Worm (Caenorhabditis elegans) whole organism, L4 larva: Measurements from ENCODE around the gene T25B6.5.

Experiments
- D1046.2 ChIP-seq: fragments of 200-800 bp; sonication (Bioruptor generic); IDR thresholded peaks from 2 replicates; pipeline ENCODE4 v1.3.6; 2022; ENCODE audit warnings: missing genetic modification characterization, missing compliant biosample characterization
- F10B5.3 ChIP-seq: sonication (generic microtip); optimal IDR thresholded peaks from 2 replicates; lab custom pipeline; 2016; ENCODE audit warnings: mild to moderate bottlenecking, missing genetic modification characterization, missing compliant biosample characterization
- T20F7.1 ChIP-seq: fragments of 200-800 bp; sonication (Bioruptor generic); optimal IDR thresholded peaks from 2 replicates; lab custom pipeline; 2018; ENCODE audit warnings: mild to moderate bottlenecking, missing genetic modification characterization, missing compliant biosample characterization
- T26A8.4 ChIP-seq: fragments of 200-800 bp; sonication (Bioruptor generic); IDR thresholded peaks from 2 replicates; pipeline ENCODE4 v1.3.6; 2022; ENCODE audit warnings: missing genetic modification characterization, missing compliant biosample characterization
- Y105C5A.15 ChIP-seq: fragments of 200-800 bp; sonication (Bioruptor generic); IDR thresholded peaks from 2 replicates; pipeline ENCODE4 v1.3.6; 2022; ENCODE audit warnings: missing genetic modification characterization, missing compliant biosample characterization
- Y48G9A.11 ChIP-seq: fragments of 200-800 bp; sonication (Bioruptor generic); IDR thresholded peaks from 2 replicates; pipeline ENCODE4 v1.3.6; 2022; ENCODE audit warnings: missing genetic modification reagents, missing genetic modification characterization, missing compliant biosample characterization
- Y75B8A.6 ChIP-seq: fragments of 200-800 bp; sonication (Bioruptor generic); IDR thresholded peaks from 2 replicates; pipeline ENCODE4 v1.3.6; 2022; ENCODE audit warnings: missing genetic modification reagents, missing genetic modification characterization, missing compliant biosample characterization
- ZK337.2 ChIP-seq: fragments of 200-800 bp; sonication (Bioruptor generic); IDR thresholded peaks from 2 replicates; pipeline ENCODE4 v1.3.6; 2022; ENCODE audit warnings: missing genetic modification reagents, missing genetic modification characterization, missing compliant biosample characterization
- ZK546.5 ChIP-seq, 2 experiments: sonication (generic microtip); optimal IDR thresholded peaks; 2 replicates each; lab custom pipeline; 2017; ENCODE audit warnings: missing biosample characterization in 2 of 2, missing genetic modification characterization in 2 of 2
- aha-1 ChIP-seq: fragments of 150-350 bp; peaks from one replicate; lab custom pipeline; 2014; ENCODE audit warnings: missing biosample characterization, missing genetic modification characterization
- aly-2 ChIP-seq: sonication (generic microtip); optimal IDR thresholded peaks from 2 replicates; lab custom pipeline; 2018; ENCODE audit warnings: missing biosample characterization, missing genetic modification characterization
- ceh-32 ChIP-seq: sonication (generic microtip); optimal IDR thresholded peaks from 2 replicates; lab custom pipeline; 2016; ENCODE audit warnings: mild to moderate bottlenecking, missing genetic modification characterization, missing compliant biosample characterization; ENCODE audit not compliant: poor library complexity
- ctbp-1 ChIP-seq: fragments of 200-800 bp; sonication (Bioruptor generic); IDR thresholded peaks from 2 replicates; pipeline ENCODE4 v1.3.6; 2022; ENCODE audit warnings: missing genetic modification reagents, missing genetic modification characterization, missing compliant biosample characterization
- daf-12 ChIP-seq: fragments of 150-350 bp; optimal IDR thresholded peaks from 2 replicates; lab custom pipeline; 2014; ENCODE audit warnings: missing biosample characterization, missing genetic modification reagents, missing genetic modification characterization
- daf-16 ChIP-seq, 3 experiments: sonication (generic microtip); optimal IDR thresholded peaks; 2 replicates each; lab custom pipeline; 2016 to 2017; ENCODE audit warnings: missing genetic modification characterization in 3 of 3, missing genetic modification reagents in 3 of 3, mild to moderate bottlenecking in 2 of 3, missing compliant biosample characterization in 2 of 3, missing biosample characterization in 1 of 3, moderate library complexity in 1 of 3
- dmd-6 ChIP-seq: fragments of 200-800 bp; sonication (Bioruptor generic); IDR thresholded peaks from 2 replicates; pipeline ENCODE4 v1.3.6; 2022; ENCODE audit warnings: missing genetic modification reagents, missing genetic modification characterization, missing compliant biosample characterization
- dpl-1 ChIP-seq: fragments of 150-350 bp; optimal IDR thresholded peaks from 2 replicates; lab custom pipeline; 2014; ENCODE audit warnings: missing biosample characterization, missing genetic modification reagents, missing genetic modification characterization
- egl-43 ChIP-seq: fragments of 200-800 bp; sonication (Bioruptor generic); IDR thresholded peaks from 2 replicates; pipeline ENCODE4 v1.3.6; 2022; ENCODE audit warnings: missing genetic modification reagents, missing genetic modification characterization, missing compliant biosample characterization
- hlh-30 ChIP-seq: sonication (generic microtip); optimal IDR thresholded peaks from 2 replicates; lab custom pipeline; 2017; ENCODE audit warnings: antibody characterized with exemption, mild to moderate bottlenecking, missing genetic modification characterization, missing compliant biosample characterization; ENCODE audit not compliant: insufficient read depth
- hmg-1.1 ChIP-seq: fragments of 200-800 bp; sonication (Bioruptor generic); IDR thresholded peaks from 2 replicates; pipeline ENCODE4 v1.3.6; 2022; ENCODE audit warnings: missing genetic modification reagents, missing genetic modification characterization, missing compliant biosample characterization
- lin-1 ChIP-seq: fragments of 200-800 bp; sonication (Bioruptor generic); IDR thresholded peaks from 2 replicates; pipeline ENCODE4 v1.3.6; 2022; ENCODE audit warnings: missing genetic modification reagents, missing genetic modification characterization, missing compliant biosample characterization
- lin-38 ChIP-seq: fragments of 200-800 bp; sonication (Bioruptor generic); IDR thresholded peaks from 2 replicates; pipeline ENCODE4 v1.3.6; 2022; ENCODE audit warnings: missing genetic modification reagents, missing genetic modification characterization, missing compliant biosample characterization
- lir-3 ChIP-seq: sonication (generic microtip); optimal IDR thresholded peaks from 2 replicates; lab custom pipeline; 2016; ENCODE audit warnings: mild to moderate bottlenecking, missing genetic modification characterization, missing compliant biosample characterization
- mdl-1 ChIP-seq, 2 experiments: fragments of 150-350 bp in 1 of 2; sonication (generic microtip) in 1 of 2; optimal IDR thresholded peaks; 2 replicates each; lab custom pipeline; 2014 to 2017; ENCODE audit warnings: missing biosample characterization in 2 of 2, missing genetic modification characterization in 2 of 2
- nhr-10 ChIP-seq: fragments of 150-350 bp; optimal IDR thresholded peaks from 2 replicates; lab custom pipeline; 2014; ENCODE audit warnings: missing biosample characterization, missing genetic modification characterization
- nhr-11 ChIP-seq: fragments of 150-350 bp; optimal IDR thresholded peaks from 2 replicates; lab custom pipeline; 2014; ENCODE audit warnings: missing biosample characterization, missing genetic modification characterization
- nhr-28 ChIP-seq: fragments of 150-350 bp; optimal IDR thresholded peaks from 2 replicates; lab custom pipeline; 2014; ENCODE audit warnings: missing biosample characterization, missing genetic modification characterization
- nhr-42 ChIP-seq: fragments of 200-800 bp; sonication (Bioruptor generic); IDR thresholded peaks from 2 replicates; pipeline ENCODE4 v1.3.6; 2022; ENCODE audit warnings: missing genetic modification characterization, missing compliant biosample characterization
- pha-4 ChIP-seq, 2 experiments: fragments of 150-350 bp in 1 of 2; fragments of 200-800 bp in 1 of 2; sonication (Bioruptor generic) in 1 of 2; IDR thresholded peaks in 1 of 2; optimal IDR thresholded peaks in 1 of 2; 2 replicates each; pipeline versions ENCODE4 v1.3.6 to Lab custom; 2014 to 2022; ENCODE audit warnings: missing genetic modification characterization in 2 of 2, missing genetic modification reagents in 2 of 2, missing biosample characterization in 1 of 2, missing compliant biosample characterization in 1 of 2
- rbr-2 ChIP-seq: sonication (generic microtip); optimal IDR thresholded peaks from 2 replicates; lab custom pipeline; 2016; ENCODE audit warnings: missing genotype, missing genetic modification characterization, missing compliant biosample characterization
- snpc-4 ChIP-seq: fragments of 150-350 bp; optimal IDR thresholded peaks from 2 replicates; lab custom pipeline; 2014; ENCODE audit warnings: missing biosample characterization, missing genetic modification characterization
- tag-97 ChIP-seq: fragments of 200-800 bp; sonication (Bioruptor generic); IDR thresholded peaks from 2 replicates; pipeline ENCODE4 v1.3.6; 2022; ENCODE audit warnings: missing genetic modification characterization, missing compliant biosample characterization
- tra-1 ChIP-seq: fragments of 200-800 bp; sonication (Bioruptor generic); IDR thresholded peaks from 2 replicates; pipeline ENCODE4 v1.3.6; 2022; ENCODE audit warnings: missing genetic modification reagents, missing genetic modification characterization, missing compliant biosample characterization
- unc-130 ChIP-seq: sonication (generic microtip); optimal IDR thresholded peaks from 2 replicates; lab custom pipeline; 2016; ENCODE audit warnings: missing genetic modification reagents, missing genetic modification characterization, missing compliant biosample characterization
- unc-39 ChIP-seq: sonication (generic microtip); optimal IDR thresholded peaks from 2 replicates; lab custom pipeline; 2017; ENCODE audit warnings: missing biosample characterization, missing genetic modification characterization
- unc-62 ChIP-seq, 3 experiments: fragments of 150-350 bp in 1 of 3; sonication (generic microtip); optimal IDR thresholded peaks in 2 of 3; peaks in 1 of 3; 1 replicate in 1 of 3; 2 replicates in 2 of 3; lab custom pipeline; 2014 to 2017; ENCODE audit warnings: missing biosample characterization in 3 of 3, missing genetic modification characterization in 3 of 3, missing genetic modification reagents in 3 of 3, missing genotype in 1 of 3
- zfp-2 ChIP-seq: sonication (generic microtip); optimal IDR thresholded peaks from 2 replicates; lab custom pipeline; 2016; ENCODE audit warnings: mild to moderate bottlenecking, missing genetic modification characterization, missing compliant biosample characterization
- zfp-3 ChIP-seq: fragments of 200-800 bp; sonication (Bioruptor generic); conservative IDR thresholded peaks from 2 replicates; pipeline ENCODE4 v1.3.6; 2022; ENCODE audit warnings: missing genetic modification reagents, missing genetic modification characterization, missing compliant biosample characterization
- zip-11 ChIP-seq: fragments of 200-800 bp; sonication (Bioruptor generic); IDR thresholded peaks from 2 replicates; pipeline ENCODE4 v1.3.6; 2022; ENCODE audit warnings: missing genetic modification characterization, missing compliant biosample characterization

T25B6.5 gene

DNA sequence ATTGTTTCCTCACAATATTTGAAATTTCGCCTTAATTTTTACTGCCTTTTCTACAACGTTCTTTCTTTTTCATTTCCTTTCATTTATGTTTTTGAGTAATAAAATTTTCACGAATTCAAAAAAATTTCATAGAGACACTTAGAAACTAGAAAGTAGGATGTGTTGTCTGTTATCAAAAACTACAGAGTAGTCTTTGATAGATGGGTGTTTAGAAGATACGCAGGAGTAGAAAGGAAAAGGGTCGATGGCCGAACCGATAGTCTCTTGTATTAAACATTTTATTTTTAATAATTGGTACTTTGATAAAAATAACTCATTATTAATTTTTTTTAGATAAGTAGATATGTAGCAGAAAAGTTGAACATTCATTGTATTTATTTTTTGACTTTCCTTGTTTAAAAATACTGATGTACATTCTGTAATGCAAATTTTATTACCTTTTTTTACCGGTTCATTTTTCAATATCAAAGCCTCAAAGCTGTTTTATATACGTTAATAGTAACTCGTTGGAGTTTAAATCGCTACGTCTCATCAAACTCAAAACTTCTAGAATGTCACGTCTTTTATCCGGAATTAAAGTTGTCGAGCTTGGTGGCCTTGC is 29.6 kb downstream of the T25B6.5 start, which contains the start of gene C24A3.4:
Gene C24A3.4 (plus strand): TSS at position 551 of the 601 bp plus-strand sequence.
- peak; percentile 50 for TF ChIP-seq nhr-28
- no peak for TF ChIP-seq daf-12
- no peak for TF ChIP-seq daf-16 (GFP tag; optimal IDR thresholded peaks at IDR 0.05; lab: Kevin White, UChicago)
- peak; percentile 70 for TF ChIP-seq daf-16 (tag; optimal IDR thresholded peaks at IDR 0.05; lab: Kevin White, UChicago)

DNA sequence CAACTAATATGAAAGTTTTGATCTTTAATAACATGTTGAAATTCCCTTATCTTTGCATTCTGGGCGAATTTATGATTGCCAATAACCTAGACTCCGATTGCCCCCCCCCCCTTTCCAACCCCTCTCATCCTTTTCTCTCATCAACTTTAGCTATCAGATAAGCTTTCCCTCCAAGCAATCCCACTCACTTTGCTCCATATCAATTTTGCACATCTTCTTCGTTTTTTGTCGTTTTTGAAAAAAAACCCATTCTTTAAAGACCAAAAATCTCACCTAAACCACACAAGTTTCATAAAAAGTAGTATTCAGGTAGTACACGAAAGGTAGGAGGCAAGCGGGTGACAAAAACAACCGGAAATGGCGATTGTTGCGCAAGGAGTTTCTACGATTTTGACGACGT is 33.7 kb downstream of the T25B6.5 start, which contains the start of gene twk-18:
Gene twk-18 (plus strand): TSS at position 301 of the 400 bp plus-strand sequence.
- TF ChIP-seq snpc-4 (tag; lab: Kevin White, UChicago) (no peak), rbr-2 (tag; lab: Kevin White, UChicago) (no peak), Y105C5A.15 (GFP tag; lab: Robert Waterston, UW) (no peak), lin-38 (GFP tag; lab: Robert Waterston, UW) (no peak), ceh-32 (no peak), dpl-1 (GFP tag; lab: Kevin White, UChicago) (no peak), F10B5.3 (tag; lab: Kevin White, UChicago) (no peak), hmg-1.1 (GFP tag; lab: Robert Waterston, UW) (no peak), lin-1 (GFP tag; lab: Robert Waterston, UW) (no peak), unc-130 (GFP tag; lab: Kevin White, UChicago) (no peak), D1046.2 (GFP tag; lab: Robert Waterston, UW) (no peak), nhr-42 (GFP tag; lab: Robert Waterston, UW) (no peak), zfp-3 (GFP tag; lab: Robert Waterston, UW) (no peak), unc-39 (tag; lab: Kevin White, UChicago) (no peak), mdl-1 (tag; optimal IDR thresholded peaks at IDR 0.05; lab: Kevin White, UChicago) (no peak), lir-3 (tag; lab: Kevin White, UChicago) (no peak)

DNA sequence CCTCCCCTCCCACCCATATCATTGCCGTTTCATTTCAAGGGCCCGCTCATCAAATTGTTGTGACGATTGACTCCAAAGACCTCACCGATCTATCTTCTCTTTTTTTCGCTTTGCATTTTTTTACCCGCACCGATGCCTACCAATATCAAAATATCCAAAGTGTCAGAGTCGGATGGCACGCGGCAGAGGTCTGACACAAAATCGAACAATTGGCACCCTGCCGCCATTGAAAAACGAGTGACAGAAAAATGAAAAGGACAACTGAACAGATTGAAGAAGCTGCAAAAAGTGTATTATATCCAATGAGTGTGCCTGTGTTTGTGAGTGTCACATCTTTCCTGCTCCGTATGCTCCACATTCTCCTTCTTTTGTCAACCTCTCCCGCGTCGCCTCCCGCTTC is 35.1 kb downstream of the T25B6.5 start:
- TF ChIP-seq daf-16 (GFP tag; optimal IDR thresholded peaks at IDR 0.05; lab: Kevin White, UChicago) (peak in 1 of 2 experiments; percentile 51), daf-16 (tag; optimal IDR thresholded peaks at IDR 0.05; lab: Kevin White, UChicago) (no peak), nhr-42 (GFP tag; lab: Robert Waterston, UW) (0 out of 2 replicates have a peak, but pooled peaks have one; percentile 52), aha-1 (tag; lab: Kevin White, UChicago) (peak; percentile 49), nhr-11 (tag; lab: Kevin White, UChicago) (peak; percentile 78), Y48G9A.11 (GFP tag; lab: Robert Waterston, UW) (no peak), nhr-28 (peak; percentile 9)
- TF ChIP-seq, all 104 proteins: peak for 5

DNA sequence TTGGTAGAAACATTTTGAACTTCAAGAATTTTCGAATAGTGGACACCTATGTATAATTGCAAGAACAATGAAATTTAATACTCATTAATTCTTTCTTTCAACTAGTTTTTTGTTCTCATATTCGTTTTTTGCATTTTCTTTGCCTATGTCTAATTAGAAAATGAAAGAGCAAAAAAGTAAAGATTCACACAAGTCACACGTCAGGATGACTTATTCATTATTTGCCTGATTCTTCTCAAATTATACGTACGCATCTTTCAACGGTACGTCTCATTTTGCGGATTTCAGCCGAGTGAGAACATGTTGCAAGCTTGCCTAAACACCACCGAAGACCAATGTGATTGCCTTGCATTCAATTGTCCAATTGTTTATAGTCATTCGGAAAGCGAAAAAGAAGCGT is 40.9 kb downstream of the T25B6.5 start, which contains the start of gene nmur-1:
Gene nmur-1 (plus strand): TSS at position 301 of the 400 bp plus-strand sequence.
- TF ChIP-seq zfp-2 (tag; lab: Kevin White, UChicago) = no peak
- TF ChIP-seq ctbp-1 = no peak
- TF ChIP-seq unc-62 (GFP tag; optimal IDR thresholded peaks at IDR 0.05 in 1 of 2; lab: Kevin White, UChicago) = peak in 1 of 2 experiments; percentile 66
- TF ChIP-seq unc-62 (tag; optimal IDR thresholded peaks at IDR 0.05; lab: Kevin White, UChicago) = no peak
- TF ChIP-seq hlh-30 (tag; lab: Kevin White, UChicago) = no peak
- no peak for TF ChIP-seq pha-4 (GFP tag; IDR thresholded peaks at IDR 0.05; lab: Robert Waterston, UW)
- TF ChIP-seq pha-4 (tag; optimal IDR thresholded peaks at IDR 0.05; lab: Kevin White, UChicago) = no peak

DNA sequence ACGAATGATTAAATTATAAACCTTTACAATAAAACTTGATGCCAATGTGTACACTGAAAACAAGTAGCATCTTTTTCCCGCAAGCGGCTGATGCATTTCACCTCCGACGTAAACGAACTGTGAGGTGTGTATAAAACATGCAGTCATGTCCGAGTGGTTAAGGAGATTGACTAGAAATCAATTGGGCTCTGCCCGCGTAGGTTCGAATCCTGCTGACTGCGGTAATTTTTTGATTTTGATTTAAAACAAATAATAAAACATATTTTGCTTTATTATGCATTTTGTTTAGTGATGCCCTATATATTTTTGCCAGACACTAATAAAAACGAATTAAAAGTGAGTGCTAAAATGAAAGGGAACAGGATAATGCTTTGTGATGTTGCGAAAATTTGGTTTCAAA is 50.1 kb downstream of the T25B6.5 start:
- TF ChIP-seq nhr-10 (tag; lab: Kevin White, UChicago) = no peak
- 0 out of 2 replicates have a peak, but pooled peaks have one; percentile 47 for TF ChIP-seq ctbp-1
- TF ChIP-seq T20F7.1 = no peak
- TF ChIP-seq ZK337.2 = peak; percentile 62; the same call in 1 of the 2 replicates
- TF ChIP-seq aha-1 (tag; lab: Kevin White, UChicago) = no peak
- TF ChIP-seq lin-38 (GFP tag; lab: Robert Waterston, UW) = peak; percentile 69
- no peak for TF ChIP-seq dmd-6 (GFP tag; lab: Robert Waterston, UW)
- TF ChIP-seq T26A8.4 (GFP tag; lab: Robert Waterston, UW) = no peak
- no peak for TF ChIP-seq Y75B8A.6 (GFP tag; lab: Robert Waterston, UW)
- no peak for TF ChIP-seq tag-97
- peak; percentile 28 for TF ChIP-seq lir-3 (tag; lab: Kevin White, UChicago)
- TF ChIP-seq ZK546.5 (tag; optimal IDR thresholded peaks at IDR 0.05; lab: Kevin White, UChicago) = no peak
- TF ChIP-seq tra-1 (GFP tag; lab: Robert Waterston, UW) = no peak; the same call in none of the 2 replicates
- TF ChIP-seq nhr-42 (GFP tag; lab: Robert Waterston, UW) = no peak
- no peak for TF ChIP-seq zip-11 (GFP tag; lab: Robert Waterston, UW)
- TF ChIP-seq snpc-4 (tag; lab: Kevin White, UChicago) = no peak
- no peak for TF ChIP-seq aly-2
- no peak for TF ChIP-seq egl-43 (GFP tag; lab: Robert Waterston, UW)
- TF ChIP-seq lin-1 (GFP tag; lab: Robert Waterston, UW) = peak; percentile 69; the same call in 1 of the 2 replicates
- peak; percentile 74; the same call in 1 of the 2 replicates for TF ChIP-seq pha-4 (GFP tag; IDR thresholded peaks at IDR 0.05; lab: Robert Waterston, UW)
- TF ChIP-seq pha-4 (tag; optimal IDR thresholded peaks at IDR 0.05; lab: Kevin White, UChicago) = no peak
- TF ChIP-seq nhr-28 = no peak
